Fruit fly (Drosophila melanogaster) Kc167 (cell line): ENCODE results near the gene FASN2.

Experiments
- Sin3A ChIP-seq: fragments of >200 bp; optimal IDR thresholded peaks from 2 replicates; lab custom pipeline; 2018; ENCODE audit warnings: missing external identifiers
- h ChIP-seq: fragments of >200 bp; optimal IDR thresholded peaks from 3 replicates; lab custom pipeline; 2018; ENCODE audit warnings: missing external identifiers
- insv ChIP-seq: fragments of >200 bp; optimal IDR thresholded peaks from 3 replicates; lab custom pipeline; 2018; ENCODE audit warnings: missing external identifiers
- psq ChIP-seq: fragments of >200 bp; optimal IDR thresholded peaks from 2 replicates; lab custom pipeline; 2017; ENCODE audit warnings: missing external identifiers

- no peak for TF ChIP-seq h (lab: Kevin White, UChicago)
- no peak for TF ChIP-seq psq (lab: Kevin White, UChicago)
- TF ChIP-seq insv (lab: Kevin White, UChicago), result no peak
- no peak for TF ChIP-seq Sin3A (lab: Kevin White, UChicago)
These were observed at the start of gene FASN2 for dm6 chr2L:3043647-3044046.
